Fruit fly (Drosophila melanogaster) whole organism, pupa: Measurements from ENCODE around the gene CG32117.
A peak's percentile ranks its signal among the peaks of the same experiment; 100 is the strongest.

Experiments
- CG10348 ChIP-seq: fragments of 200-800 bp; sonication (Bioruptor generic); IDR thresholded peaks from 2 replicates; pipeline ENCODE4 v1.3.6; 2022; ENCODE audit warnings: missing biosample characterization, missing genetic modification characterization
- CG12605 ChIP-seq: fragments of 200-800 bp; sonication (Bioruptor generic); IDR thresholded peaks from 2 replicates; pipeline ENCODE4 v1.3.6; 2022; ENCODE audit warnings: missing biosample characterization, missing genetic modification characterization
- CG15710 ChIP-seq: fragments of 200-800 bp; sonication (Bioruptor generic); optimal IDR thresholded peaks from 2 replicates; lab custom pipeline; 2018; ENCODE audit warnings: missing biosample characterization, mild to moderate bottlenecking, missing genetic modification characterization, moderate library complexity
- CG17806 ChIP-seq: fragments of 200-800 bp; sonication (Bioruptor generic); optimal IDR thresholded peaks from 2 replicates; lab custom pipeline; 2018; ENCODE audit warnings: missing biosample characterization, mild to moderate bottlenecking, missing genetic modification characterization, moderate library complexity
- CG34367 ChIP-seq: fragments of 200-800 bp; sonication (Bioruptor generic); optimal IDR thresholded peaks from 2 replicates; lab custom pipeline; 2018; ENCODE audit warnings: missing biosample characterization, mild to moderate bottlenecking, missing genetic modification characterization
- EcR ChIP-seq: fragments of 200-800 bp; sonication (Bioruptor generic); optimal IDR thresholded peaks from 3 replicates; lab custom pipeline; 2019; ENCODE audit warnings: missing biosample characterization, missing genetic modification characterization, mild to moderate bottlenecking, moderate library complexity, missing genetic modification reagents
- Pif1B ChIP-seq: fragments of 200-800 bp; sonication (Bioruptor generic); optimal IDR thresholded peaks from 3 replicates; lab custom pipeline; 2016; ENCODE audit warnings: missing biosample characterization, missing genetic modification characterization
- rn ChIP-seq: fragments of 200-800 bp; sonication (Bioruptor generic); IDR thresholded peaks from 2 replicates; pipeline ENCODE4 v1.3.6; 2022; ENCODE audit warnings: missing biosample characterization, missing genetic modification characterization

DNA sequence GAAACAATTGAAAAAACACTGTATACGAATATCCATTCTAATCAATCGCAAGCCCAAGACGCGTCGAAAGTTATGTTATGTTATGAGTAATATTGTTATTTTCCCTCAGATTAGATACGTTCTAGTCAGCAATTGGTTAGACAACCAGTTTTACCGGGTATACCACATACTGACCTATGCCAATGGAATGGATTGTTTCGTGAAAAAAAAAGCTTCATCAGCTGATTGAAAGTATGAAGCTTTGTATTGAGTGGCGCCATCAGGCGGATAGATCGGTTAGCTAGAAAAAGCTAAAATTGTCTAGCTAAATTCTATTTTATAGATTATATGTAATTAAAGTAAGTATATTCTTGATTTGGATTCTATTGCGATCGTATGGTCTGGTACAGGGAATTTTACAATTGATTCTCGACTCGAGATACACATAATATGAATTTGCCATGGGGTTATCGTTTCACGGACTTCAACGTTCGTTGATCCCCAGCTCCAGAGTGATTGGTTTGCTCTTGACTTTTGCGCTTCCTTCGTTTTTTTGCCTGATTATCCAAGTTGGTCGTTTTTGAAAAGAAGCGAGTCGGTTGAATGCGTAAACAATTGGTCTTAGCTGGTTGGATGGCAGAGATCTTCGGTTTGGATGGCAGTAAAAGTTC is 807 bp downstream of the CG32117 start, which contains the start of gene CG12520:
- TF ChIP-seq CG10348: no peak
- TF ChIP-seq CG15710 (tag; lab: Kevin White, UChicago): no peak
- TF ChIP-seq CG34367 (tag; lab: Kevin White, UChicago): no peak
- no peak for TF ChIP-seq CG17806
- peak; percentile 66 for TF ChIP-seq EcR
- no peak for TF ChIP-seq CG12605 (GFP tag; lab: Robert Waterston, UW)
- TF ChIP-seq rn (GFP tag; lab: Robert Waterston, UW): no peak
- no peak for TF ChIP-seq Pif1B (GFP tag; lab: Kevin White, UChicago)
